Fruit fly (Drosophila melanogaster): ENCODE measurements around the gene CG32262.

CG32262 gene

DNA sequence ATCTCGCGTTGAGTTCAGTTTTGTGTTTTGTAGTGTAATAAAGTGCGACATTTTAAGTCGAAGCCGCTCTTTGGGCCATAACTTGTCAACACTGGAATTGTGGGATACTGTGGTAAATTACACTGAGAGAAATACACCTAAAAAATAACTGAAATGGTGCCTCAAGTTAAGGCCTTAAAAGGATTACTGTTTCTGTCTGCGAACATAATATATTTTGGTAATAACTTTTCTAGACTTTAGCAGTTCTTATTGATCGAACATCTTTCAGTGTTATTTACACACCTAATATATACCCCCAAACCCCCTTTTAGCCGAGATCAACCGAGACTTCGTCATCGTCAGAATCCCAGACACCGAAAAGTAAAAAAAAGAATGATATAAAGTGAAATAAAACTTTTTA lies 41.9 kb upstream of the CG32262 start (continued):
- TF ChIP-seq pb (GFP tag; optimal IDR thresholded peaks at IDR 0.05) (no peak), tgo (GFP tag; IDR thresholded peaks at IDR 0.05) (no peak), CG13894 (tag; optimal IDR thresholded peaks at IDR 0.05) (peak; percentile 50), Sry-β (GFP tag; optimal IDR thresholded peaks at IDR 0.05) (no peak), HHEX (GFP tag; optimal IDR thresholded peaks at IDR 0.05) (no peak), CG6765 (GFP tag; optimal IDR thresholded peaks at IDR 0.05) (no peak), unpg (GFP tag; optimal IDR thresholded peaks at IDR 0.05) (peak; percentile 51), Atf3 (GFP tag; optimal IDR thresholded peaks at IDR 0.05) (no peak), Dip3 (GFP tag; optimal IDR thresholded peaks at IDR 0.05) (no peak), shn (GFP tag; optimal IDR thresholded peaks at IDR 0.05) (no peak), Hmx (GFP tag; optimal IDR thresholded peaks at IDR 0.05) (no peak), CG4360 (GFP tag; IDR thresholded peaks at IDR 0.05) (no peak), ems (GFP tag; optimal IDR thresholded peaks at IDR 0.05) (no peak), CG15514 (GFP tag; optimal IDR thresholded peaks at IDR 0.05) (no peak), insv (GFP tag; optimal IDR thresholded peaks at IDR 0.05) (no peak), Dip2 (GFP tag; IDR thresholded peaks at IDR 0.05) (no peak), ash1 (GFP tag; optimal IDR thresholded peaks at IDR 0.05) (no peak), CG1832 (GFP tag; optimal IDR thresholded peaks at IDR 0.05) (no peak), lola (GFP tag; optimal IDR thresholded peaks at IDR 0.05) (peak in 1 of 3 experiments; percentile 59), psq (GFP tag; optimal IDR thresholded peaks at IDR 0.05) (no peak), CG6175 (GFP tag; IDR thresholded peaks at IDR 0.05) (no peak), salm (tag; optimal IDR thresholded peaks at IDR 0.05) (no peak), CG6854 (GFP tag; optimal IDR thresholded peaks at IDR 0.05) (no peak), zf30C (GFP tag; optimal IDR thresholded peaks at IDR 0.05) (peak; percentile 15), Gug (GFP tag; IDR thresholded peaks at IDR 0.05) (0 out of 4 replicates have a peak, but pooled peaks have one; percentile 11), CG7271 (tag; optimal IDR thresholded peaks at IDR 0.05) (no peak), CG4424 (GFP tag; optimal IDR thresholded peaks at IDR 0.05) (peak; percentile 61), bab2 (GFP tag; optimal IDR thresholded peaks at IDR 0.05) (no peak), CG15696 (tag; optimal IDR thresholded peaks at IDR 0.05) (no peak), Sry-δ (GFP tag; optimal IDR thresholded peaks at IDR 0.05) (no peak), CG15269 (tag; optimal IDR thresholded peaks at IDR 0.05) (no peak), CG10959 (GFP tag; IDR thresholded peaks at IDR 0.05) (no peak), pzg (GFP tag; optimal IDR thresholded peaks at IDR 0.05) (no peak), HLHmδ (GFP tag; optimal IDR thresholded peaks at IDR 0.05) (no peak), sc (optimal IDR thresholded peaks at IDR 0.05) (no peak), sc (GFP tag; optimal IDR thresholded peaks at IDR 0.05) (peak; percentile 1), CG2875 (GFP tag; optimal IDR thresholded peaks at IDR 0.05) (peak; percentile 9), CG12744 (GFP tag; optimal IDR thresholded peaks at IDR 0.05) (no peak), CG15601 (tag; optimal IDR thresholded peaks at IDR 0.05) (peak; percentile 43), Pdp1 (GFP tag; optimal IDR thresholded peaks at IDR 0.05) (peak; percentile 31 to 34), lilli (GFP tag; optimal IDR thresholded peaks at IDR 0.05) (peak; percentile 37), unc-4 (GFP tag; IDR thresholded peaks at IDR 0.05; ENCODE audit: partially characterized antibody) (no peak), so (GFP tag; IDR thresholded peaks at IDR 0.05) (0 out of 3 replicates have a peak, but pooled peaks have one; percentile 14), CG3407 (GFP tag; optimal IDR thresholded peaks at IDR 0.05) (no peak), CG7556 (GFP tag; optimal IDR thresholded peaks at IDR 0.05) (no peak), Ada2b (GFP tag; IDR thresholded peaks at IDR 0.05) (no peak), MBD-R2 (GFP tag; IDR thresholded peaks at IDR 0.05) (no peak), lbe (GFP tag; optimal IDR thresholded peaks at IDR 0.05) (no peak), Hand (GFP tag; optimal IDR thresholded peaks at IDR 0.05) (no peak), gsb (GFP tag; IDR thresholded peaks at IDR 0.05) (no peak), CG9797 (GFP tag; optimal IDR thresholded peaks at IDR 0.05) (no peak)
